Worm (Caenorhabditis elegans) whole organism, early embryonic: ENCODE results near the gene fipr-12.

ENCODE experiments used
- B0310.2 ChIP-seq: sonication (generic microtip); optimal IDR thresholded peaks from 2 replicates; lab custom pipeline; 2016; ENCODE audit warnings: mild to moderate bottlenecking, missing genetic modification characterization, missing compliant biosample characterization
- F13C5.2 ChIP-seq: sonication (generic microtip); optimal IDR thresholded peaks from 2 replicates; lab custom pipeline; 2017; ENCODE audit warnings: mild to moderate bottlenecking, missing genetic modification characterization, inconsistent platforms, missing compliant biosample characterization
- aly-1 ChIP-seq: sonication (generic microtip); optimal IDR thresholded peaks from 2 replicates; lab custom pipeline; 2016; ENCODE audit warnings: missing genetic modification characterization, missing compliant biosample characterization
- ama-1 ChIP-seq: fragments of 150-350 bp; optimal IDR thresholded peaks from 2 replicates; lab custom pipeline; 2014
- ceh-13 ChIP-seq: fragments of 200-800 bp; sonication (Bioruptor generic); optimal IDR thresholded peaks from 2 replicates; lab custom pipeline; 2018; ENCODE audit warnings: mild to moderate bottlenecking, missing genetic modification characterization, missing compliant biosample characterization
- ceh-36 ChIP-seq: sonication (generic microtip); optimal IDR thresholded peaks from 2 replicates; lab custom pipeline; 2016; ENCODE audit warnings: missing genetic modification characterization, inconsistent platforms, missing compliant biosample characterization
- ets-7 ChIP-seq: sonication (generic microtip); optimal IDR thresholded peaks from 2 replicates; lab custom pipeline; 2016; ENCODE audit warnings: missing genotype, missing genetic modification characterization, missing compliant biosample characterization
- flt-1 ChIP-seq: fragments of 200-800 bp; sonication (Bioruptor generic); IDR thresholded peaks from 2 replicates; pipeline ENCODE4 v1.3.6; 2022; ENCODE audit warnings: missing genetic modification characterization, missing compliant biosample characterization
- hmbx-1 ChIP-seq: sonication (generic microtip); optimal IDR thresholded peaks from 2 replicates; lab custom pipeline; 2016; ENCODE audit warnings: mild to moderate bottlenecking, missing genetic modification characterization, missing compliant biosample characterization
- hmg-4 ChIP-seq: fragments of 200-800 bp; sonication (Bioruptor generic); optimal IDR thresholded peaks from 2 replicates; lab custom pipeline; 2018; ENCODE audit warnings: mild to moderate bottlenecking, missing genetic modification characterization, missing compliant biosample characterization
- hnd-1 ChIP-seq: sonication (generic microtip); optimal IDR thresholded peaks from 2 replicates; lab custom pipeline; 2016; ENCODE audit warnings: missing genetic modification characterization, missing compliant biosample characterization
- pes-1 ChIP-seq: fragments of 200-800 bp; sonication (Bioruptor generic); IDR thresholded peaks from 2 replicates; pipeline ENCODE4 v1.3.6; 2022; ENCODE audit warnings: missing genetic modification reagents, missing genetic modification characterization, missing compliant biosample characterization
- scrt-1 ChIP-seq: fragments of 200-800 bp; sonication (Bioruptor generic); IDR thresholded peaks from 2 replicates; pipeline ENCODE4 v1.3.6; 2022; ENCODE audit warnings: missing genetic modification characterization, missing compliant biosample characterization
- sea-1 ChIP-seq: fragments of 200-800 bp; sonication (Bioruptor generic); conservative IDR thresholded peaks from 2 replicates; pipeline ENCODE4 v1.3.6; 2022; ENCODE audit warnings: missing genetic modification characterization, missing compliant biosample characterization
- tbx-11 ChIP-seq: fragments of 200-800 bp; sonication (Bioruptor generic); IDR thresholded peaks from 2 replicates; pipeline ENCODE4 v1.3.6; 2022; ENCODE audit warnings: missing genetic modification characterization, missing compliant biosample characterization
- tbx-37 ChIP-seq: fragments of 200-800 bp; sonication (Bioruptor generic); conservative IDR thresholded peaks from 2 replicates; pipeline ENCODE4 v1.3.6; 2022; ENCODE audit warnings: missing genetic modification reagents, missing genetic modification characterization, missing compliant biosample characterization
- tra-4 ChIP-seq: sonication (generic microtip); optimal IDR thresholded peaks from 2 replicates; lab custom pipeline; 2017; ENCODE audit warnings: missing genetic modification characterization, missing compliant biosample characterization

fipr-12 gene

ce11 chrV:9952396-9952795, 9.3 kb downstream of the fipr-12 start, which contains the start of gene mam-5:
Gene mam-5, plus strand, starts transcription at chrV:9952699.
- no peak for TF ChIP-seq hnd-1 (tag; lab: Kevin White, UChicago)
- no peak for TF ChIP-seq tra-4 (tag; lab: Kevin White, UChicago)
- no peak for TF ChIP-seq hmbx-1 (tag; lab: Kevin White, UChicago)

- TF ChIP-seq B0310.2 (no peak), ceh-36 (tag; lab: Kevin White, UChicago) (no peak), scrt-1 (GFP tag; lab: Robert Waterston, UW) (no peak), flt-1 (GFP tag; lab: Robert Waterston, UW) (no peak), pes-1 (GFP tag; lab: Robert Waterston, UW) (no peak), hnd-1 (tag; lab: Kevin White, UChicago) (no peak), sea-1 (GFP tag; lab: Robert Waterston, UW) (no peak), ets-7 (tag; lab: Kevin White, UChicago) (no peak), ama-1 (lab: Kevin White, UChicago) (no peak), aly-1 (tag; lab: Kevin White, UChicago) (no peak), F13C5.2 (no peak)
These were observed 15.1 kb downstream of the fipr-12 start, which contains the start of gene anmt-3 for ce11 chrV:9958231-9958630. Gene anmt-3, minus strand, starts transcription at chrV:9958331.

DNA sequence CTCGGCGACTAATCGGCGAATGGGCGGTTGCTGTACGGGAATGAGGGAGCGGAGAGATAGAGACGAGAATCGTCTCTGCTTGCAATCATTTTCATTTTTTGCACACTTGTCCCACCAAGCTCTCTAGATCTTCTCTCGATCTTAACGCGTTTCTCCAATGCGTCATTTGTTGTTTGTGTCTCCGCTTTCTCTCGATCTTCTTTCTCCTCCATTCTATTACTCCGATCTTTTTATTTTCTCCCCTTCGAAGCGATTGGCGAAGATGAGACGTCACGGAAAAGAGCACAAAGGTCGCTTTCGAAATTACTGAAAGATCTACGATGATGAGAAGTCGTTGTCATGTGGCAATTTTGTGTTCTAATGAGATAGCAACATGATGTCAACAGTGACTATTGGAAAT, 15.5 kb downstream of the fipr-12 start:
- TF ChIP-seq ceh-13: no peak
- TF ChIP-seq ets-7 (tag; lab: Kevin White, UChicago): no peak
- TF ChIP-seq scrt-1 (GFP tag; lab: Robert Waterston, UW): no peak
- no peak for TF ChIP-seq ama-1 (lab: Kevin White, UChicago)

ce11 chrV:9960376-9960775, 17.2 kb downstream of the fipr-12 start, which contains the start of gene T07C12.10:
Gene T07C12.10, minus strand, starts transcription at chrV:9960476.
- no peak for TF ChIP-seq aly-1 (tag; lab: Kevin White, UChicago)

DNA sequence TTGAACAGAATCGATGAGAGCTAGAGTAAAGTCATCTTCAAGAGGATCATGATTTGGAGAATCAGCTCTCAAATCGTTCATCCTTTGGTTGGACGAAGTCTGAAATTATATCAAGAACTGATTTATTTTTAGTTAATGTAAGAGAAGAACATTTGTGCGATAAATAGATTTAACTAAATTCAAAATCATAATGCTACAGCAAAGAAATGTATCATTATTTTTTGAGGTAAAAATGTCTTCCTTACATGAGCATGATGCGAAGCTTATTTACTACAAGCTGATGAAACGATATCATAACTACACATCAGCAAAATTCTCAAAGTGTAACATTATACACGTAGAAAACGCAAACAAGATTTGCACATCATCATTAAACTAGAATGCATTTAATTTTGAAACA, 19.3 kb downstream of the fipr-12 start, which contains the start of gene madf-4:
TSS of gene madf-4 (minus strand) at position 101 of the 400 bp plus-strand sequence.
- TF ChIP-seq F13C5.2: no peak
- TF ChIP-seq tbx-11 (GFP tag; lab: Robert Waterston, UW): no peak
- no peak for TF ChIP-seq hnd-1 (tag; lab: Kevin White, UChicago)
- no peak for TF ChIP-seq scrt-1 (GFP tag; lab: Robert Waterston, UW)
- no peak for TF ChIP-seq flt-1 (GFP tag; lab: Robert Waterston, UW)
- TF ChIP-seq hmg-4 (GFP tag; lab: Kevin White, UChicago): no peak
- no peak for TF ChIP-seq ets-7 (tag; lab: Kevin White, UChicago)

DNA sequence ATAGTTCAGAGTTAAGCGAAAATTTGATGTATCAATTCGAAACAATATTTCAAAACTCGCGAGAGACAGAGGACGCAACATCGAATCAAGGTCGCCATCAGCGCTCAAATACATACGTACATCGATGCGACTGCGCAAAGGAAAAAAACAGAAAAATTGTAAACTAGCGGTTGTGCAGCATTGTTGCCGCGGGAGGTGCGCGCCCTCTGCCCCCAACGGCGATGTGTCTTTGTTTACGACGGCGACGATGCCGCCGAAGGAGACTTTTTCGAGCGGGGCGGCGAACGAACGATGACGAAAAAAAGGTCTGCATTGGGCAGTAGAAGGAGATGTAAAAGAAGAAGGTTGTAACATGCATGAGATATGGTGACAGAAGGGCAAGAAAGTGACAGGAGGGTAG, 19.8 kb downstream of the fipr-12 start:
- TF ChIP-seq scrt-1 (GFP tag; lab: Robert Waterston, UW) (no peak), B0310.2 (no peak), tra-4 (tag; lab: Kevin White, UChicago) (no peak), tbx-37 (GFP tag; lab: Robert Waterston, UW) (no peak), ets-7 (tag; lab: Kevin White, UChicago) (no peak), sea-1 (GFP tag; lab: Robert Waterston, UW) (no peak), hnd-1 (tag; lab: Kevin White, UChicago) (no peak), hmg-4 (GFP tag; lab: Kevin White, UChicago) (no peak), F13C5.2 (no peak), ceh-13 (no peak), tbx-11 (GFP tag; lab: Robert Waterston, UW) (no peak), pes-1 (GFP tag; lab: Robert Waterston, UW) (no peak), hmbx-1 (tag; lab: Kevin White, UChicago) (no peak), aly-1 (tag; lab: Kevin White, UChicago) (no peak), ceh-36 (tag; lab: Kevin White, UChicago) (no peak), flt-1 (GFP tag; lab: Robert Waterston, UW) (no peak), ama-1 (lab: Kevin White, UChicago) (no peak)

DNA sequence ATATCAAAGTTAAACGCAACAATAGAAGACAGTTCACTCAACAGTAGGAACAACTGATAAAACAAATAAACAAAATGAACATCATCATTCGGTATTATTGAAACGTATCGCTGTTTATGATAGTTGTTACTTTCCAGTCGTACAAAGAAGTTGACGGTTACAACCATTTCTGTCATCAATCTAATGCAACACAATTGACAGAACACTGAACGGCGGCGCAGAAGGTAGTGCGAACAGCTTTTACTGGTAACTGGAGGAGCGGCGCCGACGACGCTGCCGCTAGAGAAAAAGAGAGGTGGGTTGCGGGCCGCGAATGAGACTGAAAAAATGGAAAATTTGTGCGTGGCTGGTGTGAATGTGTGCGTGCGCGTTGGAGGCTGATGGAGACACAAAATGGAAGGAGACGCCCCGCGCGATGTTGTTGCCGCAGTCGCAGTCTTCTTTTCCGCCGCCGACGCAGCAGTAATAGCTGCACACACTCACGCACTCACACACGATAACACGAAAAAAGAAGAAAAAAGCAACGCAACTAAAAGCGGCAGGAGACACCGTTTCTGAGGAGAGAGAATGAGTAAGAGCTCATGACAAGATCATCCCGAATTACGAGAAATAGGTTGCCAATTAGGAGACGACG, 21.1 kb downstream of the fipr-12 start:
- TF ChIP-seq hmg-4 (GFP tag; lab: Kevin White, UChicago) (peak; percentile 31), aly-1 (tag; lab: Kevin White, UChicago) (no peak), tra-4 (tag; lab: Kevin White, UChicago) (no peak)

ce11 chrV:9965891-9966290, 22.8 kb downstream of the fipr-12 start:
- TF ChIP-seq hnd-1 (tag; lab: Kevin White, UChicago) (no peak), scrt-1 (GFP tag; lab: Robert Waterston, UW) (no peak), B0310.2 (no peak), ceh-13 (no peak)

DNA sequence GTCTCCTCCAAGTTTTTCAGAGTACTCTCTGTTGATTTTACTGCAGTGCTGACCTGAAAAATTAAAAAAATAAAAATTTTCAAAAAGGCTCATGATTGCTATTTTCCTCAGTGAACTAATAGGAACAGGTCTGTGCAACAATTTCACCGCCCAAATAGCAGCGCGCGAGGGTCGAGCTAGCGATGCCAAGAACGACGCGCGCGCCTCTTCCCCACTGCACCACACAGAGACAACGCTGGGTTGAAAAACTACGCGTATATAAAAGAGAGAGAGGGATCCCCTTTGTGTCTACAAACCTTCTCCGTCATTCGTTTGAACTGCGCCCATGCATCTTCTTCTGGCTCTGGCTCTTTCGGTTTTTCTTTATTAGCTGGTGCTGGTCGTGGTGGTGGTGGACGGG, 27.0 kb downstream of the fipr-12 start:
- TF ChIP-seq pes-1 (GFP tag; lab: Robert Waterston, UW): peak; percentile 95
- TF ChIP-seq hmg-4 (GFP tag; lab: Kevin White, UChicago): peak; percentile 94
- TF ChIP-seq tra-4 (tag; lab: Kevin White, UChicago): peak; percentile 76
- TF ChIP-seq hnd-1 (tag; lab: Kevin White, UChicago): peak; percentile 87
- TF ChIP-seq ceh-36 (tag; lab: Kevin White, UChicago): peak; percentile 92
- TF ChIP-seq tbx-37 (GFP tag; lab: Robert Waterston, UW): peak; percentile 90
- peak; percentile 86 for TF ChIP-seq ets-7 (tag; lab: Kevin White, UChicago)
- TF ChIP-seq aly-1 (tag; lab: Kevin White, UChicago): peak; percentile 89
- peak; percentile 96 for TF ChIP-seq sea-1 (GFP tag; lab: Robert Waterston, UW)
- peak; percentile 94 for TF ChIP-seq tbx-11 (GFP tag; lab: Robert Waterston, UW)
- TF ChIP-seq hmbx-1 (tag; lab: Kevin White, UChicago): peak; percentile 82
- TF ChIP-seq B0310.2: peak; percentile 90
- TF ChIP-seq ama-1 (lab: Kevin White, UChicago): no peak
- peak; percentile 90 for TF ChIP-seq flt-1 (GFP tag; lab: Robert Waterston, UW)
- TF ChIP-seq ceh-13: peak; percentile 86
- TF ChIP-seq F13C5.2: peak; percentile 94
- TF ChIP-seq scrt-1 (GFP tag; lab: Robert Waterston, UW): peak; percentile 97
